Worm (Caenorhabditis elegans): ENCODE data around the gene ssup-72.

DNA sequence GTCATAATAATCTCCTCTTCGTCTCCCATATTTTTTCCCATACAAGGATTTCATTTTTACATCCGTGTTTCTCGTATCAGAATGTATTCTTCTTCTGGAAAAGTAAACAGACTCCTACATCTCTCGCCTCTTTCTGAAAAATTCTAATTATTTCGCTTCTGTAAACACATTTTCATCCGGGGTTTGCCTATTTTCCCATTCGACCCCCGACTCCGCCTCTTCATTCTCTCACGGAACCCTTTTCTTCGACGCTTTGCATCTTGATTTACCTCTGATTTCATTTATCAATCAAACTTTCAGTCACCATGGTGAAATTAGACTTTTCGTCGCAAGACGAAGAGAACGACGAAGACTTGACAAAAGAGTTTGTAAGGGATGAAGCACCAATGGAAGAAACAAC lies 34.3 kb downstream of the ssup-72 start, which contains the start of gene snt-1:
- TF ChIP-seq lin-39 (tag; optimal IDR thresholded peaks at IDR 0.05) (no peak), Y5F2A.4 (GFP tag; optimal IDR thresholded peaks at IDR 0.05) (no peak), daf-8 (GFP tag; IDR thresholded peaks at IDR 0.05) (no peak), F44E2.7 (GFP tag; IDR thresholded peaks at IDR 0.05) (no peak), nhr-237 (tag; optimal IDR thresholded peaks at IDR 0.05) (no peak), ceh-32 (tag; optimal IDR thresholded peaks at IDR 0.05; ENCODE audit: poor library complexity) (no peak), lin-15B (tag; optimal IDR thresholded peaks at IDR 0.05) (no peak), unc-62 (GFP tag; optimal IDR thresholded peaks at IDR 0.05 in 1 of 2) (no peak), unc-62 (tag; optimal IDR thresholded peaks at IDR 0.05) (no peak), ama-1 (optimal IDR thresholded peaks at IDR 0.05) (no peak)
